Fruit fly (Drosophila melanogaster): ENCODE measurements around the gene mura.

mura gene

dm6 chr3R:9510070-9510518, 41.5 kb downstream of the mura start, which contains the start of gene rump (continued):
- TF ChIP-seq CG8359 (GFP tag; optimal IDR thresholded peaks at IDR 0.05; ENCODE audit: borderline replicate concordance) (no peak), Stat92E (GFP tag; optimal IDR thresholded peaks at IDR 0.05) (peak in 1 of 3 experiments; percentile 58), CG11560 (tag; IDR thresholded peaks at IDR 0.05) (no peak), tll (GFP tag; optimal IDR thresholded peaks at IDR 0.05) (no peak), Dfd (GFP tag; optimal IDR thresholded peaks at IDR 0.05) (no peak), CG16813 (GFP tag; IDR thresholded peaks at IDR 0.05; ENCODE audit: partially characterized antibody) (no peak), sc (optimal IDR thresholded peaks at IDR 0.05) (no peak), sc (GFP tag; optimal IDR thresholded peaks at IDR 0.05) (no peak), CG3726 (GFP tag; IDR thresholded peaks at IDR 0.05) (no peak), crc (GFP tag; optimal IDR thresholded peaks at IDR 0.05) (no peak), CG1602 (GFP tag; optimal IDR thresholded peaks at IDR 0.05) (no peak), CG11456 (GFP tag; IDR thresholded peaks at IDR 0.05) (no peak), ken (GFP tag; IDR thresholded peaks at IDR 0.05) (no peak), CG14860 (GFP tag; IDR thresholded peaks at IDR 0.05; ENCODE audit: partially characterized antibody) (no peak), CG10431 (GFP tag; optimal IDR thresholded peaks at IDR 0.05) (no peak), HmgZ (tag; optimal IDR thresholded peaks at IDR 0.05) (peak; percentile 74), CG13424 (tag; optimal IDR thresholded peaks at IDR 0.05) (no peak), Ravus (GFP tag; IDR thresholded peaks at IDR 0.05) (no peak), CG9609 (GFP tag; optimal IDR thresholded peaks at IDR 0.05) (no peak), CG2875 (GFP tag; optimal IDR thresholded peaks at IDR 0.05) (no peak), CG10209 (GFP tag; optimal IDR thresholded peaks at IDR 0.05) (no peak), CG16863 (GFP tag; optimal IDR thresholded peaks at IDR 0.05) (peak; percentile 2), HLH54F (GFP tag; optimal IDR thresholded peaks at IDR 0.05) (no peak), CG34224 (GFP tag; IDR thresholded peaks at IDR 0.05; ENCODE audit: partially characterized antibody) (no peak), ato (GFP tag; IDR thresholded peaks at IDR 0.05; ENCODE audit: partially characterized antibody) (no peak), CkIIα-i1 (GFP tag; IDR thresholded peaks at IDR 0.05) (no peak), CG18764 (GFP tag; optimal IDR thresholded peaks at IDR 0.05) (no peak), run (tag; optimal IDR thresholded peaks at IDR 0.05) (no peak), caup (GFP tag; optimal IDR thresholded peaks at IDR 0.05; ENCODE audit: severe bottlenecking) (no peak), gce (GFP tag; IDR thresholded peaks at IDR 0.05) (no peak), HLH3B (GFP tag; IDR thresholded peaks at IDR 0.05) (no peak), org-1 (GFP tag; optimal IDR thresholded peaks at IDR 0.05) (no peak), CG9817 (tag; optimal IDR thresholded peaks at IDR 0.05) (no peak), twi (tag; optimal IDR thresholded peaks at IDR 0.05) (no peak), eyg (GFP tag; optimal IDR thresholded peaks at IDR 0.05) (no peak), BEAF-32 (GFP tag; optimal IDR thresholded peaks at IDR 0.05) (peak; percentile 98), Bdp1 (GFP tag; optimal IDR thresholded peaks at IDR 0.05) (no peak), slou (GFP tag; optimal IDR thresholded peaks at IDR 0.05) (no peak), Elba2 (GFP tag; optimal IDR thresholded peaks at IDR 0.05) (no peak), Mad (GFP tag; optimal IDR thresholded peaks at IDR 0.05) (no peak), CG9797 (GFP tag; optimal IDR thresholded peaks at IDR 0.05) (peak; percentile 63), Oli (tag; optimal IDR thresholded peaks at IDR 0.05) (no peak), CG8924 (tag; optimal IDR thresholded peaks at IDR 0.05) (peak; percentile 17), klu (GFP tag; IDR thresholded peaks at IDR 0.05) (no peak), CG2712 (tag; optimal IDR thresholded peaks at IDR 0.05) (peak; percentile 48), repo (GFP tag; optimal IDR thresholded peaks at IDR 0.05) (no peak), CG2129 (GFP tag; IDR thresholded peaks at IDR 0.05; ENCODE audit: partially characterized antibody) (no peak), mirr (GFP tag; optimal IDR thresholded peaks at IDR 0.05) (no peak), CG15073 (GFP tag; optimal IDR thresholded peaks at IDR 0.05) (no peak), inv (GFP tag; IDR thresholded peaks at IDR 0.05; ENCODE audit: partially characterized antibody) (no peak), PHDP (tag; optimal IDR thresholded peaks at IDR 0.05) (no peak)
